Worm (Caenorhabditis elegans) whole organism, young adult: Measurements from ENCODE around the gene rfp-1.
"Not testable (repeated sequence)": the region's sequence is repeated elsewhere in the genome, so short reads cannot be mapped to it uniquely, and the experiment has no call there.

Experiments
- F37B4.10 ChIP-seq: fragments of 200-800 bp; sonication (Bioruptor generic); IDR thresholded peaks from 2 replicates; pipeline ENCODE4 v1.3.6; 2022; ENCODE audit warnings: missing genetic modification characterization, missing compliant biosample characterization
- T26A5.8 ChIP-seq: sonication (generic microtip); optimal IDR thresholded peaks from 2 replicates; lab custom pipeline; 2016; ENCODE audit warnings: missing genetic modification characterization, missing compliant biosample characterization
- ama-1 ChIP-seq, 3 experiments: fragments of 150-350 bp in 1 of 3; sonication (generic microtip) in 2 of 3; optimal IDR thresholded peaks; 2 replicates each; lab custom pipeline; 2014 to 2018; ENCODE audit warnings: missing biosample characterization in 2 of 3, missing genetic modification characterization in 2 of 3, missing genetic modification reagents in 2 of 3
- ccch-3 ChIP-seq: fragments of 200-800 bp; sonication (Bioruptor generic); optimal IDR thresholded peaks from 2 replicates; lab custom pipeline; 2018; ENCODE audit warnings: mild to moderate bottlenecking, missing genetic modification characterization, missing compliant biosample characterization
- chd-7 ChIP-seq: sonication (generic microtip); optimal IDR thresholded peaks from 2 replicates; lab custom pipeline; 2016; ENCODE audit warnings: mild to moderate bottlenecking, missing genetic modification characterization, moderate library complexity, missing compliant biosample characterization
- ets-4 ChIP-seq: fragments of 200-800 bp; sonication (Bioruptor generic); optimal IDR thresholded peaks from 2 replicates; lab custom pipeline; 2018; ENCODE audit warnings: mild to moderate bottlenecking, missing genetic modification characterization, missing compliant biosample characterization
- hmg-1.2 ChIP-seq: fragments of 200-800 bp; sonication (Bioruptor generic); IDR thresholded peaks from 2 replicates; pipeline ENCODE4 v1.3.6; 2022; ENCODE audit warnings: missing genetic modification reagents, missing genetic modification characterization, missing compliant biosample characterization
- nhr-27 ChIP-seq: fragments of 200-800 bp; sonication (Bioruptor generic); optimal IDR thresholded peaks from 2 replicates; lab custom pipeline; 2018; ENCODE audit warnings: mild to moderate bottlenecking, missing genetic modification characterization, moderate library complexity, missing compliant biosample characterization
- pha-4 ChIP-seq: fragments of 150-350 bp; sonication (generic microtip); optimal IDR thresholded peaks from 2 replicates; lab custom pipeline; 2014; ENCODE audit warnings: missing biosample characterization, missing genetic modification reagents, missing genetic modification characterization
- snpc-1.1 ChIP-seq: sonication (generic microtip); optimal IDR thresholded peaks from 2 replicates; lab custom pipeline; 2017; ENCODE audit warnings: missing genetic modification characterization, mild to moderate bottlenecking, missing compliant biosample characterization, antibody characterized with exemption, moderate library complexity, missing genotype, missing genetic modification reagents; ENCODE audit not compliant: insufficient read depth
- unc-62 ChIP-seq: fragments of 150-350 bp; optimal IDR thresholded peaks from 2 replicates; lab custom pipeline; 2014; ENCODE audit warnings: missing biosample characterization, missing genetic modification reagents, missing genetic modification characterization

- not testable (repeated sequence) for TF ChIP-seq nhr-27 (tag; lab: Kevin White, UChicago); ccch-3 (GFP tag; lab: Kevin White, UChicago); F37B4.10 (GFP tag; lab: Robert Waterston, UW); chd-7 (tag; lab: Kevin White, UChicago); hmg-1.2; ets-4 (GFP tag; lab: Kevin White, UChicago); T26A5.8 (tag; lab: Kevin White, UChicago); pha-4; snpc-1.1 (tag; lab: Kevin White, UChicago); ama-1 (optimal IDR thresholded peaks at IDR 0.05; lab: Kevin White, UChicago); ama-1 (GFP tag; optimal IDR thresholded peaks at IDR 0.05; lab: Kevin White, UChicago); unc-62 (GFP tag; lab: Kevin White, UChicago)
These were observed 22.8 kb upstream of the rfp-1 start for ce11 chrIII:8335585-8335984.
